Worm (Caenorhabditis elegans) whole organism, young adult: ENCODE measurements around the gene btbd-10.

ENCODE experiments used
- F52B5.7 ChIP-seq: sonication (generic microtip); optimal IDR thresholded peaks from 2 replicates; lab custom pipeline; 2016; ENCODE audit warnings: mild to moderate bottlenecking, missing genetic modification characterization, missing compliant biosample characterization
- aptf-2 ChIP-seq: fragments of 200-800 bp; sonication (Bioruptor generic); conservative IDR thresholded peaks from 2 replicates; pipeline ENCODE4 v1.3.6; 2022; ENCODE audit warnings: missing genetic modification reagents, missing genetic modification characterization, missing compliant biosample characterization
- ceh-27 ChIP-seq: fragments of 200-800 bp; sonication (Bioruptor generic); optimal IDR thresholded peaks from 2 replicates; lab custom pipeline; 2018; ENCODE audit warnings: mild to moderate bottlenecking, missing genetic modification characterization, moderate library complexity, missing compliant biosample characterization
- ceh-58 ChIP-seq: fragments of 200-800 bp; sonication (Bioruptor generic); IDR thresholded peaks from 2 replicates; pipeline ENCODE4 v1.3.6; 2022; ENCODE audit warnings: missing genetic modification characterization, missing compliant biosample characterization
- efl-1 ChIP-seq: fragments of 150-350 bp; optimal IDR thresholded peaks from 2 replicates; lab custom pipeline; 2014; ENCODE audit warnings: missing biosample characterization, missing genetic modification reagents, missing genetic modification characterization
- nfya-1 ChIP-seq: sonication (generic microtip); optimal IDR thresholded peaks from 2 replicates; lab custom pipeline; 2017; ENCODE audit warnings: antibody characterized with exemption, missing compliant biosample characterization, missing genetic modification characterization, borderline replicate concordance; ENCODE audit not compliant: insufficient read depth
- pha-4 ChIP-seq: fragments of 150-350 bp; sonication (generic microtip); optimal IDR thresholded peaks from 2 replicates; lab custom pipeline; 2014; ENCODE audit warnings: missing biosample characterization, missing genetic modification reagents, missing genetic modification characterization

DNA sequence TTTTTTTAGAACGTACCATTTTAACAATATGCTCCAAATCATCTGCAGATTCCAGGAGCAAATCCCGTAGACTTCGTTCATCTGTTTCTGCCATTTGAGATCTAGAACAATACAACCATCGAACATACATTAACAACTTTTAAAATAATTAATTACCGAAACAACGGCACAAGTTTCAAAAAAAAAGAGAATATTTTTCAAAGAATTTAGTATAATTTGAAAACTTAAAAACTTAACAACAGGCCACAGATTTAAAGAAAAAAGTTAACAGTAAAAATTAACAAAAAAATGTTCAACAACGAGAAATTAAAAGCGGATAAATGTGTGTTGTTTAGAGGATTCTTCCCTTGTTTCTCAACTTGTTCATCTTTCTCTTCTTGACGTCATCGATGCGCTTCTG lies 39.0 kb downstream of the btbd-10 start, which contains the start of gene mdt-4:
- TF ChIP-seq aptf-2 (GFP tag; lab: Robert Waterston, UW) = no peak
- no peak for TF ChIP-seq ceh-27 (GFP tag; lab: Kevin White, UChicago)
- no peak for TF ChIP-seq ceh-58 (GFP tag; lab: Robert Waterston, UW)
- TF ChIP-seq pha-4 (tag; lab: Kevin White, UChicago) = no peak
- TF ChIP-seq efl-1 = no peak
- TF ChIP-seq nfya-1 (tag; lab: Kevin White, UChicago) = no peak
- no peak for TF ChIP-seq F52B5.7 (tag; lab: Kevin White, UChicago)
